Fruit fly (Drosophila melanogaster): Measurements from ENCODE around the gene hd.

Gene hd

dm6 chr3R:5368170-5368781 is 6.5 kb downstream of the hd start, which contains the start of gene Cerk:
Gene Cerk (minus strand): TSS chr3R:5368306.
- no peak for TF ChIP-seq CG14711 (tag; optimal IDR thresholded peaks at IDR 0.05)
- no peak for TF ChIP-seq CG5204 (GFP tag; optimal IDR thresholded peaks at IDR 0.05)
- TF ChIP-seq bab1 (GFP tag; optimal IDR thresholded peaks at IDR 0.05): peak; percentile 63
- TF ChIP-seq CG7045 (GFP tag; optimal IDR thresholded peaks at IDR 0.05): no peak
- peak; percentile 53 for TF ChIP-seq CG7101 (tag; optimal IDR thresholded peaks at IDR 0.05)
- TF ChIP-seq kay (GFP tag; ENCODE audit: borderline replicate concordance): no peak
- no peak for TF ChIP-seq tj (GFP tag; optimal IDR thresholded peaks at IDR 0.05)
- no peak for TF ChIP-seq cic (GFP tag; optimal IDR thresholded peaks at IDR 0.05)
- TF ChIP-seq toe (GFP tag; optimal IDR thresholded peaks at IDR 0.05): peak; percentile 46
- TF ChIP-seq Mnt (GFP tag; optimal IDR thresholded peaks at IDR 0.05): peak; percentile 47
- peak; percentile 42 for TF ChIP-seq Hr96 (GFP tag; optimal IDR thresholded peaks at IDR 0.05)
- TF ChIP-seq cnc (optimal IDR thresholded peaks at IDR 0.05): no peak
- TF ChIP-seq Crg-1 (GFP tag; optimal IDR thresholded peaks at IDR 0.05): peak; percentile 50
- TF ChIP-seq CG11617 (GFP tag; optimal IDR thresholded peaks at IDR 0.05): no peak
- TF ChIP-seq ovo (GFP tag; optimal IDR thresholded peaks at IDR 0.05): peak; percentile 86
- no peak for TF ChIP-seq CG33017 (tag; optimal IDR thresholded peaks at IDR 0.05)
- no peak for TF ChIP-seq pad (GFP tag; optimal IDR thresholded peaks at IDR 0.05)
- peak; percentile 39 for TF ChIP-seq CG1620 (GFP tag; optimal IDR thresholded peaks at IDR 0.05)
- TF ChIP-seq CG12768 (GFP tag; optimal IDR thresholded peaks at IDR 0.05): no peak
- peak; percentile 18 for TF ChIP-seq Clk (GFP tag; optimal IDR thresholded peaks at IDR 0.05)

- TF ChIP-seq CG1620 (GFP tag; optimal IDR thresholded peaks at IDR 0.05): no peak
- no peak for TF ChIP-seq cnc (optimal IDR thresholded peaks at IDR 0.05)
- TF ChIP-seq CG14711 (tag; optimal IDR thresholded peaks at IDR 0.05): no peak
- TF ChIP-seq pad (GFP tag; optimal IDR thresholded peaks at IDR 0.05): peak; percentile 59
- TF ChIP-seq kay (GFP tag; ENCODE audit: borderline replicate concordance): no peak
- TF ChIP-seq Crg-1 (GFP tag; optimal IDR thresholded peaks at IDR 0.05): no peak
- TF ChIP-seq tj (GFP tag; optimal IDR thresholded peaks at IDR 0.05): peak; percentile 90
- TF ChIP-seq bab1 (GFP tag; optimal IDR thresholded peaks at IDR 0.05): no peak
- no peak for TF ChIP-seq Hr96 (GFP tag; optimal IDR thresholded peaks at IDR 0.05)
- no peak for TF ChIP-seq toe (GFP tag; optimal IDR thresholded peaks at IDR 0.05)
- peak; percentile 48 for TF ChIP-seq CG33017 (tag; optimal IDR thresholded peaks at IDR 0.05)
- no peak for TF ChIP-seq CG5204 (GFP tag; optimal IDR thresholded peaks at IDR 0.05)
- peak; percentile 21 for TF ChIP-seq CG7045 (GFP tag; optimal IDR thresholded peaks at IDR 0.05)
- TF ChIP-seq CG12768 (GFP tag; optimal IDR thresholded peaks at IDR 0.05): peak; percentile 48
- peak; percentile 90 for TF ChIP-seq ovo (GFP tag; optimal IDR thresholded peaks at IDR 0.05)
- TF ChIP-seq cic (GFP tag; optimal IDR thresholded peaks at IDR 0.05): peak; percentile 87
- no peak for TF ChIP-seq Mnt (GFP tag; optimal IDR thresholded peaks at IDR 0.05)
- no peak for TF ChIP-seq Clk (GFP tag; optimal IDR thresholded peaks at IDR 0.05)
- peak; percentile 39 for TF ChIP-seq CG11617 (GFP tag; optimal IDR thresholded peaks at IDR 0.05)
- no peak for TF ChIP-seq CG7101 (tag; optimal IDR thresholded peaks at IDR 0.05)
Observed at dm6 chr3R:5367512-5368169, 7.1 kb downstream of the hd start.

- TF ChIP-seq CG5204 (GFP tag; optimal IDR thresholded peaks at IDR 0.05) (no peak), CG7045 (GFP tag; optimal IDR thresholded peaks at IDR 0.05) (no peak), toe (GFP tag; optimal IDR thresholded peaks at IDR 0.05) (no peak), Clk (GFP tag; optimal IDR thresholded peaks at IDR 0.05) (no peak), Mnt (GFP tag; optimal IDR thresholded peaks at IDR 0.05) (peak; percentile 60), CG7101 (tag; optimal IDR thresholded peaks at IDR 0.05) (peak; percentile 3), Crg-1 (GFP tag; optimal IDR thresholded peaks at IDR 0.05) (no peak), cnc (optimal IDR thresholded peaks at IDR 0.05) (no peak), cic (GFP tag; optimal IDR thresholded peaks at IDR 0.05) (peak; percentile 79), CG14711 (tag; optimal IDR thresholded peaks at IDR 0.05) (no peak), ovo (GFP tag; optimal IDR thresholded peaks at IDR 0.05) (no peak), CG11617 (GFP tag; optimal IDR thresholded peaks at IDR 0.05) (no peak), CG12768 (GFP tag; optimal IDR thresholded peaks at IDR 0.05) (no peak), CG33017 (tag; optimal IDR thresholded peaks at IDR 0.05) (peak; percentile 6), bab1 (GFP tag; optimal IDR thresholded peaks at IDR 0.05) (no peak), kay (GFP tag; ENCODE audit: borderline replicate concordance) (peak; percentile 96)
Observed at dm6 chr3R:5364539-5365273, 10.1 kb downstream of the hd start.

dm6 chr3R:5363412-5363811 is 11.3 kb downstream of the hd start:
- TF ChIP-seq cnc (optimal IDR thresholded peaks at IDR 0.05) (no peak), Mnt (GFP tag; optimal IDR thresholded peaks at IDR 0.05) (no peak), CG33017 (tag; optimal IDR thresholded peaks at IDR 0.05) (no peak), Crg-1 (GFP tag; optimal IDR thresholded peaks at IDR 0.05) (no peak), toe (GFP tag; optimal IDR thresholded peaks at IDR 0.05) (no peak), CG11617 (GFP tag; optimal IDR thresholded peaks at IDR 0.05) (no peak), CG7101 (tag; optimal IDR thresholded peaks at IDR 0.05) (no peak), bab1 (GFP tag; optimal IDR thresholded peaks at IDR 0.05) (no peak), kay (GFP tag; ENCODE audit: borderline replicate concordance) (no peak), tj (GFP tag; optimal IDR thresholded peaks at IDR 0.05) (no peak), CG5204 (GFP tag; optimal IDR thresholded peaks at IDR 0.05) (no peak), CG12768 (GFP tag; optimal IDR thresholded peaks at IDR 0.05) (no peak), Hr96 (GFP tag; optimal IDR thresholded peaks at IDR 0.05) (no peak), Clk (GFP tag; optimal IDR thresholded peaks at IDR 0.05) (no peak)

Data from whole organism, adult.